Fruit fly (Drosophila melanogaster) Kc167 (cell line): ENCODE results near the gene Cpr72Ea.

Experiments used
- Myc ChIP-seq: fragments of >200 bp; optimal IDR thresholded peaks from 2 replicates; lab custom pipeline; 2017; ENCODE audit warnings: missing external identifiers
- Sin3A ChIP-seq: fragments of >200 bp; optimal IDR thresholded peaks from 2 replicates; lab custom pipeline; 2018; ENCODE audit warnings: missing external identifiers
- h ChIP-seq: fragments of >200 bp; optimal IDR thresholded peaks from 3 replicates; lab custom pipeline; 2018; ENCODE audit warnings: missing external identifiers
- insv ChIP-seq: fragments of >200 bp; optimal IDR thresholded peaks from 3 replicates; lab custom pipeline; 2018; ENCODE audit warnings: missing external identifiers
- psq ChIP-seq: fragments of >200 bp; optimal IDR thresholded peaks from 2 replicates; lab custom pipeline; 2017; ENCODE audit warnings: missing external identifiers
- ttk ChIP-seq: sonication (Bioruptor generic); optimal IDR thresholded peaks from 2 replicates; lab custom pipeline; 2017; ENCODE audit warnings: missing external identifiers

dm6 chr3L:16385252-16385879 lies 23.0 kb downstream of the Cpr72Ea start:
- TF ChIP-seq ttk (lab: Kevin White, UChicago) (no peak), psq (no peak), Sin3A (no peak), Myc (lab: Kevin White, UChicago) (no peak), h (lab: Kevin White, UChicago) (no peak), insv (lab: Kevin White, UChicago) (no peak)
